Worm (Caenorhabditis elegans): ENCODE results near the gene grl-6.

- TF ChIP-seq tab-1 (GFP tag; IDR thresholded peaks at IDR 0.05) (no peak), ztf-23 (GFP tag; IDR thresholded peaks at IDR 0.05) (no peak), cog-1 (tag; optimal IDR thresholded peaks at IDR 0.05) (no peak), med-1 (GFP tag; optimal IDR thresholded peaks at IDR 0.05; ENCODE audit: insufficient read depth) (no peak), klf-2 (GFP tag; conservative IDR thresholded peaks at IDR 0.05) (no peak), ref-1 (GFP tag; conservative IDR thresholded peaks at IDR 0.05) (no peak)
These were observed 5.5 kb downstream of the grl-6 start for ce11 chrX:6445239-6445638.

Measured in whole organism, midembryonic.